Worm (Caenorhabditis elegans): ENCODE measurements around the gene str-55.

- TF ChIP-seq daf-16 (GFP tag; optimal IDR thresholded peaks at IDR 0.05) (no peak), daf-16 (tag; optimal IDR thresholded peaks at IDR 0.05) (no peak), vab-7 (GFP tag; IDR thresholded peaks at IDR 0.05) (no peak), egl-27 (tag; optimal IDR thresholded peaks at IDR 0.05) (no peak), nhr-11 (tag; optimal IDR thresholded peaks at IDR 0.05) (no peak), egl-43 (GFP tag; IDR thresholded peaks at IDR 0.05) (no peak)
Observed at ce11 chrV:16390655-16391054, 26.3 kb downstream of the str-55 start, which contains the start of gene gst-44.

Measured in whole organism, L4 larva.